Worm (Caenorhabditis elegans) whole organism, young adult: Measurements from ENCODE around the gene mlt-10.

Experiments
- B0035.1 ChIP-seq: sonication (generic microtip); optimal IDR thresholded peaks from 2 replicates; lab custom pipeline; 2016; ENCODE audit warnings: missing genetic modification characterization, mild to moderate bottlenecking, missing compliant biosample characterization, missing genotype, missing genetic modification reagents
- F57C9.4 ChIP-seq: sonication (generic microtip); optimal IDR thresholded peaks from 2 replicates; lab custom pipeline; 2017; ENCODE audit warnings: mild to moderate bottlenecking, missing genetic modification characterization, missing compliant biosample characterization
- ama-1 ChIP-seq, 3 experiments: fragments of 150-350 bp in 1 of 3; sonication (generic microtip) in 2 of 3; optimal IDR thresholded peaks; 2 replicates each; lab custom pipeline; 2014 to 2018; ENCODE audit warnings: missing biosample characterization in 2 of 3, missing genetic modification characterization in 2 of 3, missing genetic modification reagents in 2 of 3
- ceh-40 ChIP-seq: fragments of 200-800 bp; sonication (Bioruptor generic); IDR thresholded peaks from 2 replicates; pipeline ENCODE4 v1.3.6; 2022; ENCODE audit warnings: missing genetic modification characterization, missing compliant biosample characterization
- egl-44 ChIP-seq: fragments of 200-800 bp; sonication (Bioruptor generic); IDR thresholded peaks from 2 replicates; pipeline ENCODE4 v1.3.6; 2022; ENCODE audit warnings: missing genetic modification reagents, missing genetic modification characterization, missing compliant biosample characterization
- ets-4 ChIP-seq: fragments of 200-800 bp; sonication (Bioruptor generic); optimal IDR thresholded peaks from 2 replicates; lab custom pipeline; 2018; ENCODE audit warnings: mild to moderate bottlenecking, missing genetic modification characterization, missing compliant biosample characterization
- nhr-90 ChIP-seq: sonication (generic microtip); optimal IDR thresholded peaks from 2 replicates; lab custom pipeline; 2016; ENCODE audit warnings: missing genotype, mild to moderate bottlenecking, missing genetic modification characterization, missing compliant biosample characterization
- rcor-1 ChIP-seq: fragments of 200-800 bp; sonication (Bioruptor generic); IDR thresholded peaks from 2 replicates; pipeline ENCODE4 v1.3.6; 2022; ENCODE audit warnings: missing genetic modification reagents, missing genetic modification characterization, missing compliant biosample characterization
- snpc-4 ChIP-seq, 5 experiments: fragments of 150-350 bp in 1 of 5; sonication (generic microtip) in 4 of 5; optimal IDR thresholded peaks; 2 replicates each; lab custom pipeline; 2014 to 2018; ENCODE audit warnings: missing genetic modification characterization in 5 of 5, missing biosample characterization in 3 of 5, antibody characterized with exemption in 2 of 5, mild to moderate bottlenecking in 2 of 5, missing compliant biosample characterization in 2 of 5, missing genotype in 2 of 5, moderate library complexity in 2 of 5, missing genetic modification reagents in 1 of 5

DNA sequence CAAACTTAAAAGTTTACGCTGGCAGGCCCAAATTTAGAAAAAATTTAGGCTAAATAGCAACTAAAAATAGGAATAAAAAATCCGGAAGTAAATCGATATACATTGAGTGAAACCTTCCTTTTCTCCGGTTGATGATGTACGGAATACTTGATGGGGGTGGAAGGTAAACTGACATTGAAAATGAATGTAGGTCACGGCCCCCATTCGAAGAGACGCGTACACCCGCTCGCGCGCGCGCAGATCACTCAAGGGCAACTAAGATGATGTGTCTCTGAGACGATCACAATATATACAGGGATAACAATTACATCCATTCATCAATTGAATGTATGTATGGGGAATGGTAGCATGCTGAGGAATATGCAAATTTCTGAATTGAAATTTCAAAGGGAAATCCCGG lies 27.6 kb downstream of the mlt-10 start:
- TF ChIP-seq snpc-4 (GFP tag; optimal IDR thresholded peaks at IDR 0.05; lab: Kevin White, UChicago) = no peak
- TF ChIP-seq snpc-4 (tag; optimal IDR thresholded peaks at IDR 0.05; lab: Kevin White, UChicago) = no peak
- no peak for TF ChIP-seq ceh-40 (GFP tag; lab: Robert Waterston, UW)
- no peak for TF ChIP-seq ets-4 (GFP tag; lab: Kevin White, UChicago)
- TF ChIP-seq B0035.1 (tag; lab: Kevin White, UChicago) = no peak
- TF ChIP-seq ama-1 (optimal IDR thresholded peaks at IDR 0.05; lab: Kevin White, UChicago) = no peak
- TF ChIP-seq ama-1 (GFP tag; optimal IDR thresholded peaks at IDR 0.05; lab: Kevin White, UChicago) = no peak
- TF ChIP-seq nhr-90 (tag; lab: Kevin White, UChicago) = no peak
- TF ChIP-seq F57C9.4 (tag; lab: Kevin White, UChicago) = no peak
- TF ChIP-seq rcor-1 (GFP tag; lab: Robert Waterston, UW) = no peak
- no peak for TF ChIP-seq egl-44 (GFP tag; lab: Robert Waterston, UW)
